Worm (Caenorhabditis elegans): ENCODE measurements around the gene R102.11.

DNA sequence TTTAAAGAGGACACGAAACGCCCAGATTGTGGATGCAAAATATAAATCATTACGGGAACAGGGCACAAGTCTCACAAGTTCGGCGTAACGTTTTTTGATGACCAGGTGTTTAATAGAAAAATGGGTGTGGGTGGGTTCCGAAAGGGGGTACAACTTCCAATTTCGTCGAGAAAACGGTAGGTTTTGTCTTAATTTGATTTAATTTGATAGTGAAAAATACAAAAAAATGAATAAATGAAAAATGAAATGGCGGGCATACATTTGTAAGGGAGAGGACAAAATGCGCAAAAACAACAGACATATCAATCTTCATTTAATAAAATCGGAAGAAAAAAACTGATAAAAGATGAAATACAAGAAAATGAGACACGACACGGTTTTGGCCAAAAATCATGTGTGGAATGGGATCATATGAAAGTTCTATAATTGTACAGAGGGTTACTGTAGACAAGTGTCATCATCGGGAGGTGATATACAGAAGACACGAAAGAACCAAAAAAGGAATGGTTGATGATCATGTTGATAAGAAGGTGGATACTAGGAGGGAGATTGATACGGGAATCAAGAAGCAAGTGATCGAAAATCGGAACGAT lies 2.4 kb upstream of the R102.11 start:
- TF ChIP-seq tab-1 (GFP tag; IDR thresholded peaks at IDR 0.05) = no peak
- no peak for TF ChIP-seq ref-1 (GFP tag; conservative IDR thresholded peaks at IDR 0.05)
- TF ChIP-seq cog-1 (tag; optimal IDR thresholded peaks at IDR 0.05) = no peak
